Fruit fly (Drosophila melanogaster) whole organism, pupa: ENCODE results near the gene CG10035.

Source experiments
- CG17806 ChIP-seq: fragments of 200-800 bp; sonication (Bioruptor generic); optimal IDR thresholded peaks from 2 replicates; lab custom pipeline; 2018; ENCODE audit warnings: missing biosample characterization, mild to moderate bottlenecking, missing genetic modification characterization, moderate library complexity
- CG32121 ChIP-seq: fragments of 200-800 bp; sonication (Bioruptor generic); IDR thresholded peaks from 2 replicates; pipeline ENCODE4 v1.3.6; 2022; ENCODE audit warnings: missing biosample characterization, missing genetic modification characterization
- CG34367 ChIP-seq: fragments of 200-800 bp; sonication (Bioruptor generic); optimal IDR thresholded peaks from 2 replicates; lab custom pipeline; 2018; ENCODE audit warnings: missing biosample characterization, mild to moderate bottlenecking, missing genetic modification characterization
- CG9948 ChIP-seq: fragments of 200-800 bp; sonication (Bioruptor generic); optimal IDR thresholded peaks from 2 replicates; lab custom pipeline; 2018; ENCODE audit warnings: missing biosample characterization, mild to moderate bottlenecking, missing genetic modification characterization, moderate library complexity
- D1 ChIP-seq: fragments of 200-800 bp; sonication (Bioruptor generic); optimal IDR thresholded peaks from 2 replicates; lab custom pipeline; 2018; ENCODE audit warnings: missing biosample characterization, mild to moderate bottlenecking, missing genetic modification characterization, moderate library complexity
- EcR ChIP-seq: fragments of 200-800 bp; sonication (Bioruptor generic); optimal IDR thresholded peaks from 3 replicates; lab custom pipeline; 2019; ENCODE audit warnings: missing biosample characterization, missing genetic modification characterization, mild to moderate bottlenecking, moderate library complexity, missing genetic modification reagents
- Ets98B ChIP-seq: fragments of 200-800 bp; sonication (Bioruptor generic); IDR thresholded peaks from 2 replicates; pipeline ENCODE4 v1.3.6; 2022; ENCODE audit warnings: missing biosample characterization, missing genetic modification characterization
- Pif1B ChIP-seq: fragments of 200-800 bp; sonication (Bioruptor generic); optimal IDR thresholded peaks from 3 replicates; lab custom pipeline; 2016; ENCODE audit warnings: missing biosample characterization, missing genetic modification characterization
- fd96Ca ChIP-seq: fragments of 200-800 bp; sonication (Bioruptor generic); IDR thresholded peaks from 3 replicates; pipeline ENCODE4 v1.3.6; 2022; ENCODE audit warnings: missing biosample characterization, missing genetic modification characterization
- gl ChIP-seq: fragments of 200-800 bp; sonication (Bioruptor generic); optimal IDR thresholded peaks from 2 replicates; lab custom pipeline; 2018; ENCODE audit warnings: missing biosample characterization, mild to moderate bottlenecking, missing genetic modification characterization
- rn ChIP-seq: fragments of 200-800 bp; sonication (Bioruptor generic); IDR thresholded peaks from 2 replicates; pipeline ENCODE4 v1.3.6; 2022; ENCODE audit warnings: missing biosample characterization, missing genetic modification characterization

DNA sequence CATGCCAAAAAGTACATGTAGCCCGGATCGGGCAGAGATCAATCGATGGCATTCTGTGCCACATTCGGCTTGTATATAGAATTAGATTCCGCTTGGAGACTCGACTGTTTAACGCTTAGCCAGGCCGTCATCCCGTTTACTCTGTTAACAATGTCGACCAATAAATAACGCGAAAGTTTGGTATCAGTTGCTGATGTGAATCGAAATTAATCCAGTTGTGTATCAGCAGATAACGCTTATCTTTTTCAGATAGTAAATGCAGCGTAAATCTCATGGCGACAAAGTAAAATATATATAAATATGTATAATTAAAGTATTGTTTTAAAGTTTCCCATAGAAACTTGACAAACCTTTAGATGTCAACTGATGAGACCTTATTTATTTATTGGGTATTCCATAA is 29.0 kb upstream of the CG10035 start:
- TF ChIP-seq rn (GFP tag; lab: Robert Waterston, UW) (no peak), Pif1B (GFP tag; lab: Kevin White, UChicago) (no peak), D1 (tag; lab: Kevin White, UChicago) (no peak), fd96Ca (GFP tag; lab: Robert Waterston, UW) (no peak), CG9948 (no peak), CG32121 (GFP tag; lab: Robert Waterston, UW) (no peak), CG34367 (tag; lab: Kevin White, UChicago) (no peak), Ets98B (GFP tag; lab: Robert Waterston, UW) (no peak), gl (no peak), EcR (GFP tag; lab: Kevin White, UChicago) (no peak), CG17806 (tag; lab: Kevin White, UChicago) (no peak)
